Fruit fly (Drosophila melanogaster): Measurements from ENCODE around the gene Coprox.

- no peak for TF ChIP-seq her (GFP tag; optimal IDR thresholded peaks at IDR 0.05)
- no peak for TF ChIP-seq CG1647 (GFP tag; optimal IDR thresholded peaks at IDR 0.05)
- TF ChIP-seq org-1 (GFP tag; optimal IDR thresholded peaks at IDR 0.05), result no peak
- no peak for TF ChIP-seq da (GFP tag; optimal IDR thresholded peaks at IDR 0.05)
These were observed 43.3 kb downstream of the Coprox start for dm6 chr2L:7007564-7007963.
